Worm (Caenorhabditis elegans) whole organism, young adult: ENCODE results near the gene R148.8.

Experiments used
- B0261.1 ChIP-seq: sonication (generic microtip); optimal IDR thresholded peaks from 2 replicates; lab custom pipeline; 2016; ENCODE audit warnings: mild to moderate bottlenecking, missing genetic modification characterization, moderate library complexity, missing compliant biosample characterization
- B0336.3 ChIP-seq: fragments of 200-800 bp; sonication (Bioruptor generic); IDR thresholded peaks from 2 replicates; pipeline ENCODE4 v1.3.6; 2022; ENCODE audit warnings: missing genetic modification characterization, missing compliant biosample characterization
- C06A6.2 ChIP-seq: fragments of 200-800 bp; sonication (Bioruptor generic); conservative IDR thresholded peaks from 2 replicates; pipeline ENCODE4 v1.3.6; 2022; ENCODE audit warnings: missing genetic modification characterization, missing compliant biosample characterization
- F39B2.1 ChIP-seq: fragments of 200-800 bp; sonication (Bioruptor generic); IDR thresholded peaks from 2 replicates; pipeline ENCODE4 v1.3.6; 2022; ENCODE audit warnings: missing genetic modification reagents, missing genetic modification characterization, missing compliant biosample characterization
- F57A8.1 ChIP-seq: fragments of 200-800 bp; sonication (Bioruptor generic); optimal IDR thresholded peaks from 2 replicates; lab custom pipeline; 2018; ENCODE audit warnings: mild to moderate bottlenecking, missing genetic modification characterization, moderate library complexity, missing compliant biosample characterization
- T26A5.8 ChIP-seq: sonication (generic microtip); optimal IDR thresholded peaks from 2 replicates; lab custom pipeline; 2016; ENCODE audit warnings: missing genetic modification characterization, missing compliant biosample characterization
- Y53F4B.3 ChIP-seq: fragments of 200-800 bp; sonication (Bioruptor generic); IDR thresholded peaks from 2 replicates; pipeline ENCODE4 v1.3.6; 2022; ENCODE audit warnings: missing genetic modification reagents, missing genetic modification characterization, missing compliant biosample characterization
- Y53G8AR.9 ChIP-seq: fragments of 200-800 bp; sonication (Bioruptor generic); conservative IDR thresholded peaks from 2 replicates; pipeline ENCODE4 v1.3.6; 2022; ENCODE audit warnings: missing genetic modification reagents, missing genetic modification characterization, missing compliant biosample characterization
- Y79H2A.3 ChIP-seq: fragments of 200-800 bp; sonication (Bioruptor generic); conservative IDR thresholded peaks from 2 replicates; pipeline ENCODE4 v1.3.6; 2022; ENCODE audit warnings: missing genetic modification reagents, missing genetic modification characterization, missing compliant biosample characterization
- akir-1 ChIP-seq: fragments of 200-800 bp; sonication (Bioruptor generic); optimal IDR thresholded peaks from 2 replicates; lab custom pipeline; 2018; ENCODE audit warnings: mild to moderate bottlenecking, missing genetic modification characterization, moderate library complexity, missing compliant biosample characterization
- aptf-2 ChIP-seq: fragments of 200-800 bp; sonication (Bioruptor generic); conservative IDR thresholded peaks from 2 replicates; pipeline ENCODE4 v1.3.6; 2022; ENCODE audit warnings: missing genetic modification reagents, missing genetic modification characterization, missing compliant biosample characterization
- aptf-3 ChIP-seq: fragments of 200-800 bp; sonication (Bioruptor generic); IDR thresholded peaks from 2 replicates; pipeline ENCODE4 v1.3.6; 2022; ENCODE audit warnings: missing genetic modification characterization, missing compliant biosample characterization
- attf-3 ChIP-seq: fragments of 200-800 bp; sonication (Bioruptor generic); conservative IDR thresholded peaks from 2 replicates; pipeline ENCODE4 v1.3.6; 2022; ENCODE audit warnings: missing genetic modification reagents, missing genetic modification characterization, missing compliant biosample characterization
- cebp-1 ChIP-seq, 2 experiments: fragments of 200-800 bp in 1 of 2; sonication (Bioruptor generic) in 1 of 2; sonication (generic microtip) in 1 of 2; IDR thresholded peaks in 1 of 2; optimal IDR thresholded peaks in 1 of 2; 2 replicates each; pipeline versions ENCODE4 v1.3.6 to Lab custom; 2017 to 2022; ENCODE audit warnings: missing compliant biosample characterization in 2 of 2, missing genetic modification characterization in 2 of 2, mild to moderate bottlenecking in 1 of 2, missing genetic modification reagents in 1 of 2, moderate library complexity in 1 of 2
- ceh-79 ChIP-seq: sonication (generic microtip); optimal IDR thresholded peaks from 2 replicates; lab custom pipeline; 2017; ENCODE audit warnings: mild to moderate bottlenecking, missing genetic modification characterization, missing compliant biosample characterization
- dpff-1 ChIP-seq: sonication (generic microtip); optimal IDR thresholded peaks from 2 replicates; lab custom pipeline; 2017; ENCODE audit warnings: mild to moderate bottlenecking, missing genetic modification characterization, missing compliant biosample characterization
- ets-4 ChIP-seq: fragments of 200-800 bp; sonication (Bioruptor generic); optimal IDR thresholded peaks from 2 replicates; lab custom pipeline; 2018; ENCODE audit warnings: mild to moderate bottlenecking, missing genetic modification characterization, missing compliant biosample characterization
- him-1 ChIP-seq: sonication (generic microtip); optimal IDR thresholded peaks from 2 replicates; lab custom pipeline; 2016; ENCODE audit warnings: missing genotype, missing genetic modification reagents, missing genetic modification characterization, missing compliant biosample characterization
- hlh-26 ChIP-seq: fragments of 200-800 bp; sonication (Bioruptor generic); conservative IDR thresholded peaks from 2 replicates; pipeline ENCODE4 v1.3.6; 2022; ENCODE audit warnings: missing genetic modification reagents, missing genetic modification characterization, missing compliant biosample characterization
- hmg-1.2 ChIP-seq: fragments of 200-800 bp; sonication (Bioruptor generic); IDR thresholded peaks from 2 replicates; pipeline ENCODE4 v1.3.6; 2022; ENCODE audit warnings: missing genetic modification reagents, missing genetic modification characterization, missing compliant biosample characterization
- hsf-1 ChIP-seq: fragments of 200-800 bp; sonication (Bioruptor generic); IDR thresholded peaks from 2 replicates; pipeline ENCODE4 v1.3.6; 2022; ENCODE audit warnings: missing genetic modification reagents, missing genetic modification characterization, missing compliant biosample characterization
- lag-1 ChIP-seq: fragments of 200-800 bp; sonication (Bioruptor generic); IDR thresholded peaks from 2 replicates; pipeline ENCODE4 v1.3.6; 2022; ENCODE audit warnings: missing genetic modification reagents, missing genetic modification characterization, missing compliant biosample characterization
- madf-3 ChIP-seq: fragments of 200-800 bp; sonication (Bioruptor generic); IDR thresholded peaks from 2 replicates; pipeline ENCODE4 v1.3.6; 2022; ENCODE audit warnings: missing genetic modification reagents, missing genetic modification characterization, missing compliant biosample characterization
- madf-6 ChIP-seq: fragments of 200-800 bp; sonication (Bioruptor generic); IDR thresholded peaks from 2 replicates; pipeline ENCODE4 v1.3.6; 2022; ENCODE audit warnings: missing genetic modification reagents, missing genetic modification characterization, missing compliant biosample characterization
- mel-28 ChIP-seq: sonication (generic microtip); optimal IDR thresholded peaks from 2 replicates; lab custom pipeline; 2016; ENCODE audit warnings: borderline replicate concordance, mild to moderate bottlenecking, missing genetic modification characterization, missing compliant biosample characterization
- mxl-1 ChIP-seq: sonication (generic microtip); optimal IDR thresholded peaks from 2 replicates; lab custom pipeline; 2016; ENCODE audit warnings: missing genetic modification characterization, missing compliant biosample characterization
- nhr-27 ChIP-seq: fragments of 200-800 bp; sonication (Bioruptor generic); optimal IDR thresholded peaks from 2 replicates; lab custom pipeline; 2018; ENCODE audit warnings: mild to moderate bottlenecking, missing genetic modification characterization, moderate library complexity, missing compliant biosample characterization
- nhr-90 ChIP-seq: sonication (generic microtip); optimal IDR thresholded peaks from 2 replicates; lab custom pipeline; 2016; ENCODE audit warnings: missing genotype, mild to moderate bottlenecking, missing genetic modification characterization, missing compliant biosample characterization
- pbrm-1 ChIP-seq: fragments of 200-800 bp; sonication (Bioruptor generic); IDR thresholded peaks from 2 replicates; pipeline ENCODE4 v1.3.6; 2022; ENCODE audit warnings: missing genetic modification reagents, missing genetic modification characterization, missing compliant biosample characterization
- sea-2 ChIP-seq: fragments of 200-800 bp; sonication (Bioruptor generic); IDR thresholded peaks from 2 replicates; pipeline ENCODE4 v1.3.6; 2022; ENCODE audit warnings: missing genetic modification characterization, missing compliant biosample characterization
- snpc-1.1 ChIP-seq: sonication (generic microtip); optimal IDR thresholded peaks from 2 replicates; lab custom pipeline; 2017; ENCODE audit warnings: missing genetic modification characterization, mild to moderate bottlenecking, missing compliant biosample characterization, antibody characterized with exemption, moderate library complexity, missing genotype, missing genetic modification reagents; ENCODE audit not compliant: insufficient read depth
- zfh-2 ChIP-seq: fragments of 200-800 bp; sonication (Bioruptor generic); conservative IDR thresholded peaks from 2 replicates; pipeline ENCODE4 v1.3.6; 2022; ENCODE audit warnings: missing genetic modification reagents, missing genetic modification characterization, missing compliant biosample characterization
- ztf-28 ChIP-seq: fragments of 200-800 bp; sonication (Bioruptor generic); IDR thresholded peaks from 2 replicates; pipeline ENCODE4 v1.3.6; 2022; ENCODE audit warnings: missing genetic modification reagents, missing genetic modification characterization, missing compliant biosample characterization
- ztf-6 ChIP-seq: fragments of 200-800 bp; sonication (Bioruptor generic); IDR thresholded peaks from 2 replicates; pipeline ENCODE4 v1.3.6; 2022; ENCODE audit warnings: missing genetic modification reagents, missing genetic modification characterization, missing compliant biosample characterization

The R148.8 gene

DNA sequence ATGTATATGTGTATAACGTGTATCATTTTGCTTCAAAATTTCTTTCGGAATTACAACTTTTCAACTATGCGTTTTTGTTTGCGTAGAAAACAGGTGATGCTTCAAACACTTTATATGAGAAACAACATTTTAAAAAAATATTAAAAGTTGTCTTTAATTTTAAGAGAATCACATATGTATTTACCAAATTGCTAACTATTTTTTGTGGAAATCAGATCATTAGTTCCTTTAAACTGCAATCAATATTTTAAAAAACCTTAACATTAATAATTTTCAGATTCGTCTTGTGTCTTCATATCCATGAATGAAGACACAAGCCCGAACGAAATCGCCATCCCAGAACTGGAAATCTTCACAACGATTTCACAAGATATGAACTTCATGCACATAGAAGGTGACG lies 38.4 kb upstream of the R148.8 start, which contains the start of gene C44B11.6:
C44B11.6 (plus strand) TSS at position 301 of the 400 bp plus-strand sequence.
- no peak for TF ChIP-seq aptf-3 (GFP tag; lab: Robert Waterston, UW)

DNA sequence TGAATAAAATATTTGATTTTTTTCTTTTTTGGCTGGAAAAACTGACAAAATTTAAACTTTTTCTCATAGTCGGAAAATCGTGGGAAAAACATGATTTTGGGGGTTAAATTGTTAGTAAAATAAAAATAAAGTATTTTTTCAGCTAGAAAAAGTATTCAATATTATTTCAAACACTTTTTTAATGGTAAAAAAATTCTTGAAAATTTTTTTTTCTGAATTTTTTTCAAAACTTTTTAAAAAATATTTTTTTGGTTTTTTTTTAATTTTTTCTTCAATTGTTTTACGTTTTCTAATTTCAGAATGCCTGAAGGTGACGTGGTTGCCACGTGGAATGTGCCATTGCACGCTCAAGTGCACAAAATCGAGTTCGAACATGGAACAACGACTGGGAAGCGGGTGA lies 36.3 kb upstream of the R148.8 start, which contains the start of gene C44B11.1:
C44B11.1 (plus strand) TSS at position 301 of the 400 bp plus-strand sequence.
- TF ChIP-seq nhr-90 (tag; lab: Kevin White, UChicago) (no peak), ets-4 (GFP tag; lab: Kevin White, UChicago) (no peak), hsf-1 (no peak), F57A8.1 (GFP tag; lab: Kevin White, UChicago) (no peak), mxl-1 (tag; lab: Kevin White, UChicago) (no peak), zfh-2 (GFP tag; lab: Robert Waterston, UW) (no peak), hlh-26 (no peak), ztf-28 (GFP tag; lab: Robert Waterston, UW) (no peak), C06A6.2 (no peak), madf-3 (GFP tag; lab: Robert Waterston, UW) (no peak), akir-1 (GFP tag; lab: Kevin White, UChicago) (no peak), dpff-1 (no peak), F39B2.1 (GFP tag; lab: Robert Waterston, UW) (no peak), T26A5.8 (tag; lab: Kevin White, UChicago) (no peak), nhr-27 (tag; lab: Kevin White, UChicago) (no peak), mel-28 (tag; lab: Kevin White, UChicago) (no peak), B0261.1 (tag; lab: Kevin White, UChicago) (no peak), attf-3 (GFP tag; lab: Robert Waterston, UW) (no peak), madf-6 (GFP tag; lab: Robert Waterston, UW) (no peak)

DNA sequence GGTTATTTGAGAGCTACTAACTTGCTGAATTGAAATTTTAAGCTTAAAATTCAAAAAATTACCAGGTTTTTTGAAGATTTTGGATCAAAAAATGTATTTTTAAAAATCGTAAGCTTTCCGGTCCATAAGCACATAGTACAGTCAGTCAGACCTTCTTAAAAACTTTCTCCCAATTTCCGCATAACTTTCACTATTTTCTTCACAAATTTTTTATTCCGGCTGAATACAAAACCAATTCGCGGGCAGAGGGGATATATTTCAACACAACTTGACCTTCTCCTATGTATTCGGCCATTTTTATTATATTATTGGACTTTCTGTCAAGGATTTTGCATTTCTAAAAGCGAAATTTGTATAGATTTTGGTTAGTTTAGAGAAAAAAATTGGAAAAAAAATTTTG lies 30.8 kb upstream of the R148.8 start:
- TF ChIP-seq ztf-6 (GFP tag; lab: Robert Waterston, UW), result no peak
- TF ChIP-seq snpc-1.1 (tag; lab: Kevin White, UChicago), result no peak
- TF ChIP-seq sea-2 (GFP tag; lab: Robert Waterston, UW), result no peak
- TF ChIP-seq B0261.1 (tag; lab: Kevin White, UChicago), result no peak
- TF ChIP-seq lag-1 (GFP tag; lab: Robert Waterston, UW), result no peak
- no peak for TF ChIP-seq Y79H2A.3 (GFP tag; lab: Robert Waterston, UW)
- no peak for TF ChIP-seq Y53F4B.3 (GFP tag; lab: Robert Waterston, UW)
- TF ChIP-seq, all 124 proteins: peak for 0

DNA sequence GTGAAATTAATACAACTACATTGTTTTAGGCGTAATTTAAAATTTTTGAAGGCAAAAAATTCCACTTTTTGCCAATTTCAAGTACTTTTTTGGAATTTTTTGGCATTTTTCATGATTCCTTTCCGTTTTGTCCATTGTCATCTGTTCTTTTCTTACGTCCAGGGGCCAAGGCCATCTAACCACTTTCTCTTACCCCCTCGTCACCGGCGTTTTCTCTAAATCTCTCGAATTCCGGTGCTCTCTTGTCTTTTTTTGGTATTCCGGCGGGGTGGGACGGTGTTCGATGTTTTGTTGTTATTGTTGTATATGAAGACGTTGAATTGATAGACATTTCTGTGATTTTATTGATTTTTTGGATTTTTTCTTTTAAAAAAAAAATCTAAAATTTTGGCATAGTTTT lies 29.7 kb upstream of the R148.8 start:
- TF ChIP-seq hmg-1.2 (peak; percentile 55; the same call in 1 of the 2 replicates), ceh-79 (tag; lab: Kevin White, UChicago) (no peak)

ce11 chrIII:3163448-3163847 lies 27.8 kb upstream of the R148.8 start:
- TF ChIP-seq pbrm-1 (no peak), cebp-1 (GFP tag; IDR thresholded peaks at IDR 0.05; lab: Robert Waterston, UW) (no peak), cebp-1 (tag; optimal IDR thresholded peaks at IDR 0.05; lab: Kevin White, UChicago) (no peak), dpff-1 (no peak), Y53G8AR.9 (GFP tag; lab: Robert Waterston, UW) (no peak), aptf-2 (GFP tag; lab: Robert Waterston, UW) (no peak), B0336.3 (GFP tag; lab: Robert Waterston, UW) (no peak), snpc-1.1 (tag; lab: Kevin White, UChicago) (no peak), him-1 (no peak)
- TF ChIP-seq, all 124 proteins: peak for 0
